Fruit fly (Drosophila melanogaster) whole organism, embryonic: ENCODE results near the gene CG8301.

Experiments used
- Adf1 ChIP-seq: fragments of 200-800 bp; sonication (Bioruptor generic); IDR thresholded peaks from 2 replicates; pipeline ENCODE4 v1.3.6; 2022; ENCODE audit warnings: missing biosample characterization, missing genetic modification characterization
- Antp ChIP-seq: fragments of 200-800 bp; sonication (Bioruptor generic); optimal IDR thresholded peaks from 3 replicates; lab custom pipeline; 2016; ENCODE audit warnings: missing biosample characterization, missing genetic modification characterization
- Atf6 ChIP-seq: fragments of 200-800 bp; sonication (Bioruptor generic); IDR thresholded peaks from 2 replicates; pipeline ENCODE4 v1.3.6; 2022; ENCODE audit warnings: missing biosample characterization, missing genetic modification characterization
- BtbVII ChIP-seq: fragments of 200-800 bp; sonication (Bioruptor generic); optimal IDR thresholded peaks from 3 replicates; lab custom pipeline; 2017; ENCODE audit warnings: missing biosample characterization, mild to moderate bottlenecking, missing genetic modification characterization
- CG10431 ChIP-seq: fragments of 200-800 bp; sonication (Bioruptor generic); optimal IDR thresholded peaks from 3 replicates; lab custom pipeline; 2018; ENCODE audit warnings: missing biosample characterization, mild to moderate bottlenecking, missing genetic modification characterization
- CG11398 ChIP-seq: fragments of 200-800 bp; sonication (Bioruptor generic); optimal IDR thresholded peaks from 2 replicates; lab custom pipeline; 2016; ENCODE audit warnings: missing biosample characterization, missing genetic modification characterization
- CG11560 ChIP-seq: fragments of 200-800 bp; sonication (Bioruptor generic); IDR thresholded peaks from 3 replicates; pipeline ENCODE4 v1.3.6; 2022; ENCODE audit warnings: missing biosample characterization, missing genetic modification characterization
- CG12071 ChIP-seq: fragments of 200-800 bp; sonication (Bioruptor generic); optimal IDR thresholded peaks from 3 replicates; lab custom pipeline; 2018; ENCODE audit warnings: missing biosample characterization, mild to moderate bottlenecking, missing genetic modification characterization
- CG12104 ChIP-seq: fragments of 200-800 bp; sonication (Bioruptor generic); optimal IDR thresholded peaks from 3 replicates; lab custom pipeline; 2016; ENCODE audit warnings: missing biosample characterization, missing genetic modification characterization
- CG12769 ChIP-seq: fragments of 200-800 bp; sonication (Bioruptor generic); optimal IDR thresholded peaks from 2 replicates; lab custom pipeline; 2019; ENCODE audit warnings: missing biosample characterization, mild to moderate bottlenecking, missing genetic modification characterization, moderate library complexity
- CG13894 ChIP-seq: fragments of 200-800 bp; sonication (Bioruptor generic); optimal IDR thresholded peaks from 3 replicates; lab custom pipeline; 2018; ENCODE audit warnings: missing biosample characterization, mild to moderate bottlenecking, missing genetic modification characterization, moderate library complexity
- CG14014 ChIP-seq: fragments of 200-800 bp; sonication (Bioruptor generic); IDR thresholded peaks from 2 replicates; pipeline ENCODE4 v1.3.6; 2022; ENCODE audit warnings: missing biosample characterization, missing genetic modification characterization
- CG16863 ChIP-seq: fragments of 200-800 bp; sonication (Bioruptor generic); optimal IDR thresholded peaks from 3 replicates; lab custom pipeline; 2016; ENCODE audit warnings: missing biosample characterization, missing genetic modification characterization
- CG17829 ChIP-seq: fragments of 200-800 bp; optimal IDR thresholded peaks from 2 replicates; lab custom pipeline; 2019; ENCODE audit warnings: missing biosample characterization, mild to moderate bottlenecking, missing genetic modification characterization, moderate library complexity
- CG18262 ChIP-seq: fragments of 200-800 bp; optimal IDR thresholded peaks from 3 replicates; lab custom pipeline; 2019; ENCODE audit warnings: missing biosample characterization, mild to moderate bottlenecking, missing genetic modification characterization, moderate library complexity
- CG2120 ChIP-seq: fragments of 200-800 bp; sonication (Bioruptor generic); optimal IDR thresholded peaks from 3 replicates; lab custom pipeline; 2016; ENCODE audit warnings: missing biosample characterization, missing genetic modification characterization
- CG30020 ChIP-seq: fragments of 200-800 bp; optimal IDR thresholded peaks from 2 replicates; lab custom pipeline; 2019; ENCODE audit warnings: missing biosample characterization, mild to moderate bottlenecking, missing genetic modification characterization, moderate library complexity
- CG30403 ChIP-seq: fragments of 200-800 bp; sonication (Bioruptor generic); optimal IDR thresholded peaks from 3 replicates; lab custom pipeline; 2016; ENCODE audit warnings: missing biosample characterization, missing genetic modification characterization
- CG3407 ChIP-seq: fragments of 200-800 bp; sonication (Bioruptor generic); optimal IDR thresholded peaks from 2 replicates; lab custom pipeline; 2018; ENCODE audit warnings: missing biosample characterization, mild to moderate bottlenecking, missing genetic modification characterization
- CG34376 ChIP-seq: fragments of 200-800 bp; sonication (Bioruptor generic); optimal IDR thresholded peaks from 2 replicates; lab custom pipeline; 2018; ENCODE audit warnings: missing biosample characterization, mild to moderate bottlenecking, missing genetic modification characterization
- CG7928 ChIP-seq: fragments of 200-800 bp; sonication (Bioruptor generic); optimal IDR thresholded peaks from 2 replicates; lab custom pipeline; 2017; ENCODE audit warnings: missing biosample characterization, mild to moderate bottlenecking, missing genetic modification characterization
- CG8089 ChIP-seq: fragments of 200-800 bp; sonication (Bioruptor generic); optimal IDR thresholded peaks from 3 replicates; lab custom pipeline; 2016; ENCODE audit warnings: missing biosample characterization, missing genetic modification characterization
- CG8944 ChIP-seq: fragments of 200-800 bp; sonication (Bioruptor generic); optimal IDR thresholded peaks from 3 replicates; lab custom pipeline; 2016; ENCODE audit warnings: missing biosample characterization, missing genetic modification characterization
- CG9817 ChIP-seq: fragments of 200-800 bp; sonication (Bioruptor generic); optimal IDR thresholded peaks from 2 replicates; lab custom pipeline; 2018; ENCODE audit warnings: missing biosample characterization, mild to moderate bottlenecking, missing genetic modification characterization, moderate library complexity
- Chrac-16 ChIP-seq: fragments of 200-800 bp; sonication (Bioruptor generic); optimal IDR thresholded peaks from 3 replicates; lab custom pipeline; 2016; ENCODE audit warnings: missing biosample characterization, missing genetic modification characterization
- Dfd ChIP-seq, 2 experiments: fragments of >200 bp; optimal IDR thresholded peaks; 2 replicates each; lab custom pipeline; 2017; ENCODE audit warnings: missing biosample characterization in 2 of 2, missing genetic modification characterization in 2 of 2
- Doc3 ChIP-seq: fragments of 200-800 bp; sonication (Bioruptor generic); IDR thresholded peaks from 3 replicates; pipeline ENCODE4 v1.3.6; 2022; ENCODE audit warnings: missing biosample characterization, missing genetic modification characterization; ENCODE audit not compliant: partially characterized antibody
- Dp ChIP-seq: fragments of 200-800 bp; sonication (Bioruptor generic); optimal IDR thresholded peaks from 2 replicates; lab custom pipeline; 2018; ENCODE audit warnings: missing biosample characterization, mild to moderate bottlenecking, missing genetic modification characterization, moderate library complexity
- Drgx ChIP-seq: fragments of 200-800 bp; sonication (Bioruptor generic); IDR thresholded peaks from 2 replicates; pipeline ENCODE4 v1.3.6; 2022; ENCODE audit warnings: missing biosample characterization, missing genetic modification characterization
- HLHmδ ChIP-seq: fragments of 200-800 bp; sonication (Bioruptor generic); optimal IDR thresholded peaks from 2 replicates; lab custom pipeline; 2018; ENCODE audit warnings: missing biosample characterization, mild to moderate bottlenecking, missing genetic modification characterization, moderate library complexity
- Hmr ChIP-seq: fragments of 200-800 bp; sonication (Bioruptor generic); optimal IDR thresholded peaks from 3 replicates; lab custom pipeline; 2017; ENCODE audit warnings: mild to moderate bottlenecking, missing biosample characterization, missing genetic modification reagents, missing genetic modification characterization
- NfI ChIP-seq: fragments of 200-800 bp; sonication (Bioruptor generic); optimal IDR thresholded peaks from 3 replicates; lab custom pipeline; 2018; ENCODE audit warnings: missing biosample characterization, mild to moderate bottlenecking, missing genetic modification characterization, moderate library complexity
- Vsx1 ChIP-seq: fragments of 200-800 bp; sonication (Bioruptor generic); optimal IDR thresholded peaks from 2 replicates; lab custom pipeline; 2017; ENCODE audit warnings: missing biosample characterization, mild to moderate bottlenecking, missing genetic modification characterization, missing genetic modification reagents
- bbx ChIP-seq: fragments of 200-800 bp; sonication (Bioruptor generic); IDR thresholded peaks from 2 replicates; pipeline ENCODE4 v1.3.6; 2022; ENCODE audit warnings: missing biosample characterization, missing genetic modification characterization; ENCODE audit not compliant: partially characterized antibody
- caup ChIP-seq: fragments of 200-800 bp; sonication (Bioruptor generic); optimal IDR thresholded peaks from 3 replicates; lab custom pipeline; 2017; ENCODE audit warnings: missing biosample characterization, mild to moderate bottlenecking, missing genetic modification characterization, moderate library complexity; ENCODE audit not compliant: severe bottlenecking
- ci ChIP-seq: fragments of 200-800 bp; sonication (Bioruptor generic); IDR thresholded peaks from 3 replicates; pipeline ENCODE4 v1.3.6; 2022; ENCODE audit warnings: missing biosample characterization, missing genetic modification characterization
- crol ChIP-seq: fragments of 200-800 bp; sonication (Bioruptor generic); IDR thresholded peaks from 2 replicates; pipeline ENCODE4 v1.3.6; 2022; ENCODE audit warnings: missing biosample characterization, missing genetic modification characterization
- fd102C ChIP-seq: fragments of 200-800 bp; sonication (Bioruptor generic); optimal IDR thresholded peaks from 2 replicates; lab custom pipeline; 2018; ENCODE audit warnings: missing biosample characterization, mild to moderate bottlenecking, missing genetic modification characterization, moderate library complexity
- fu2 ChIP-seq: fragments of 200-800 bp; sonication (Bioruptor generic); optimal IDR thresholded peaks from 2 replicates; lab custom pipeline; 2016; ENCODE audit warnings: missing biosample characterization, missing genetic modification characterization
- nerfin-1 ChIP-seq: fragments of 200-800 bp; sonication (Bioruptor generic); optimal IDR thresholded peaks from 3 replicates; lab custom pipeline; 2019; ENCODE audit warnings: missing biosample characterization, mild to moderate bottlenecking, missing genetic modification characterization, moderate library complexity
- nmo ChIP-seq: fragments of 200-800 bp; sonication (Bioruptor generic); optimal IDR thresholded peaks from 2 replicates; lab custom pipeline; 2018; ENCODE audit warnings: missing biosample characterization, mild to moderate bottlenecking, missing genetic modification characterization, moderate library complexity
- pros ChIP-seq: fragments of 200-800 bp; sonication (Bioruptor generic); optimal IDR thresholded peaks from 3 replicates; lab custom pipeline; 2019; ENCODE audit warnings: missing biosample characterization, mild to moderate bottlenecking, missing genetic modification characterization, moderate library complexity
- sim ChIP-seq: fragments of 200-800 bp; sonication (Bioruptor generic); IDR thresholded peaks from 2 replicates; pipeline ENCODE4 v1.3.6; 2022; ENCODE audit warnings: missing biosample characterization, missing genetic modification characterization
- sqz ChIP-seq: fragments of 200-800 bp; sonication (Bioruptor generic); optimal IDR thresholded peaks from 3 replicates; lab custom pipeline; 2018; ENCODE audit warnings: missing biosample characterization, mild to moderate bottlenecking, missing genetic modification characterization
- stc ChIP-seq: fragments of 200-800 bp; sonication (Bioruptor generic); IDR thresholded peaks from 2 replicates; pipeline ENCODE4 v1.3.6; 2022; ENCODE audit warnings: missing biosample characterization, missing genetic modification characterization
- tio ChIP-seq: fragments of 200-800 bp; sonication (Bioruptor generic); optimal IDR thresholded peaks from 2 replicates; lab custom pipeline; 2017; ENCODE audit warnings: missing biosample characterization, missing genetic modification characterization, inconsistent platforms
- twi ChIP-seq: fragments of 200-800 bp; optimal IDR thresholded peaks from 2 replicates; lab custom pipeline; 2019; ENCODE audit warnings: missing biosample characterization, mild to moderate bottlenecking, missing genetic modification characterization, moderate library complexity
- vvl ChIP-seq: fragments of 200-800 bp; sonication (Bioruptor generic); IDR thresholded peaks from 2 replicates; pipeline ENCODE4 v1.3.6; 2022; ENCODE audit warnings: missing biosample characterization, missing genetic modification characterization
- wdn ChIP-seq: fragments of 200-800 bp; sonication (Bioruptor generic); IDR thresholded peaks from 2 replicates; pipeline ENCODE4 v1.3.6; 2022; ENCODE audit warnings: missing biosample characterization, missing genetic modification characterization

CG8301 gene

DNA sequence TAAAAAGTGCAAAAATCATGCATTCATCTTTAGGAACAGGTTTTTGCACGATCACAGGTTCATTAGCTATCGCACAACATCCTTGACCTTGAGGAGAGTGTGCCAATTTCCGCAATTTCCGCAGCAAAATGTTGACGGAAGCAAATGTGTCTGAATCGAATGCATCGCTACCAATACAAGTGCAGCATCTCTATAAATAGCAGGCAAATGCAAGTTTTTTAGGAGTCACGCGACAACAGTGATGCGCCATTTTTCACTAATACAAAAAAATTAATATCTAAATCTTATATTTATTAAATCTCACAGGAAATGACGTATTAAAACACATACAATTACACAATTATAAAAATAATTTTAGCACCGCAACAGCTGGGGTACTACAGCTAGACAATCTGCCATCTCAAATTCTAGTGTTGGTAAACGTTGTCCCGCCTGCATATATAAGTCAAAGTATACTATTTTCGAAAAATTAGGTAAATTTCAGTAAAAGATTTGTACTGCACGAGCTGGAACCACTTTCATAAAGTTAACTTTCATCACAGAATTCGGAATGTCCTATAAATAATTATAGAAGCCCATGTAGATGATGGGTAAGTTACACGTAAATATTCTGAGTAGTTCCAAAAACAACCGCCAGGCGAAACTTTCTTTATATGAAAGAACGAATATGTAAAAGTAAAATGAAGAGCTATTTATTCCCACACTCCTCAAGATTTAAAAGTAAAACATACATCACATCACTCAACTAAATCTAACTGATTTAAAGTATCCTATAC, 7.1 kb upstream of the CG8301 start, which contains the start of gene CG9399 (continued):
- TF ChIP-seq CG16863 (GFP tag; lab: Kevin White, UChicago) (peak; percentile 93), CG2120 (GFP tag; lab: Kevin White, UChicago) (peak; percentile 97), CG30020 (tag; lab: Kevin White, UChicago) (peak; percentile 85), CG12071 (GFP tag; lab: Kevin White, UChicago) (peak; percentile 87), Dp (GFP tag; lab: Kevin White, UChicago) (peak; percentile 42), stc (GFP tag; lab: Robert Waterston, UW) (peak; percentile 97), Chrac-16 (GFP tag; lab: Kevin White, UChicago) (peak; percentile 98), caup (peak; percentile 95), NfI (GFP tag; lab: Kevin White, UChicago) (peak; percentile 97), Doc3 (GFP tag; lab: Robert Waterston, UW) (0 out of 3 replicates have a peak, but pooled peaks have one; percentile 43), CG7928 (GFP tag; lab: Kevin White, UChicago) (peak; percentile 72), CG17829 (tag; lab: Kevin White, UChicago) (peak; percentile 98), BtbVII (GFP tag; lab: Kevin White, UChicago) (peak; percentile 93), CG12104 (GFP tag; lab: Kevin White, UChicago) (peak; percentile 93), fd102C (GFP tag; lab: Kevin White, UChicago) (peak; percentile 91), nerfin-1 (tag; lab: Kevin White, UChicago) (peak; percentile 92), Antp (GFP tag; lab: Kevin White, UChicago) (peak; percentile 91), Vsx1 (GFP tag; lab: Kevin White, UChicago) (peak; percentile 94), vvl (GFP tag; lab: Robert Waterston, UW) (peak; percentile 99), Hmr (GFP tag; lab: Kevin White, UChicago) (peak; percentile 97), pros (GFP tag; lab: Kevin White, UChicago) (peak; percentile 24), CG30403 (peak; percentile 99), wdn (GFP tag; lab: Robert Waterston, UW) (peak; percentile 92), Adf1 (GFP tag; lab: Robert Waterston, UW) (peak; percentile 75), Drgx (GFP tag; lab: Robert Waterston, UW) (peak; percentile 97), bbx (GFP tag; lab: Robert Waterston, UW) (peak; percentile 44), CG11398 (GFP tag; lab: Kevin White, UChicago) (peak; percentile 74), CG14014 (GFP tag; lab: Robert Waterston, UW) (peak; percentile 98), nmo (peak; percentile 98), twi (tag; lab: Kevin White, UChicago) (peak; percentile 92), ci (peak; percentile 99), CG12769 (tag; lab: Kevin White, UChicago) (peak; percentile 86), crol (GFP tag; lab: Robert Waterston, UW) (peak; percentile 77), CG11560 (tag; lab: Robert Waterston, UW) (peak; percentile 87), HLHmδ (GFP tag; lab: Kevin White, UChicago) (no peak), Dfd (GFP tag; optimal IDR thresholded peaks at IDR 0.05; lab: Kevin White, UChicago) (no peak), fu2 (GFP tag; lab: Kevin White, UChicago) (peak; percentile 92), CG13894 (peak; percentile 91), CG34376 (peak; percentile 64), CG18262 (tag; lab: Kevin White, UChicago) (peak; percentile 97), CG8089 (GFP tag; lab: Kevin White, UChicago) (peak; percentile 88), sqz (peak; percentile 93), CG9817 (tag; lab: Kevin White, UChicago) (peak; percentile 94), CG3407 (peak; percentile 97), CG10431 (GFP tag; lab: Kevin White, UChicago) (peak; percentile 88), Atf6 (GFP tag; lab: Robert Waterston, UW) (peak; percentile 96), tio (peak; percentile 97), sim (GFP tag; lab: Robert Waterston, UW) (peak; percentile 95), CG8944 (GFP tag; lab: Kevin White, UChicago) (peak; percentile 92)
